Fruit fly (Drosophila melanogaster): Measurements from ENCODE around the gene CG43391.

DNA sequence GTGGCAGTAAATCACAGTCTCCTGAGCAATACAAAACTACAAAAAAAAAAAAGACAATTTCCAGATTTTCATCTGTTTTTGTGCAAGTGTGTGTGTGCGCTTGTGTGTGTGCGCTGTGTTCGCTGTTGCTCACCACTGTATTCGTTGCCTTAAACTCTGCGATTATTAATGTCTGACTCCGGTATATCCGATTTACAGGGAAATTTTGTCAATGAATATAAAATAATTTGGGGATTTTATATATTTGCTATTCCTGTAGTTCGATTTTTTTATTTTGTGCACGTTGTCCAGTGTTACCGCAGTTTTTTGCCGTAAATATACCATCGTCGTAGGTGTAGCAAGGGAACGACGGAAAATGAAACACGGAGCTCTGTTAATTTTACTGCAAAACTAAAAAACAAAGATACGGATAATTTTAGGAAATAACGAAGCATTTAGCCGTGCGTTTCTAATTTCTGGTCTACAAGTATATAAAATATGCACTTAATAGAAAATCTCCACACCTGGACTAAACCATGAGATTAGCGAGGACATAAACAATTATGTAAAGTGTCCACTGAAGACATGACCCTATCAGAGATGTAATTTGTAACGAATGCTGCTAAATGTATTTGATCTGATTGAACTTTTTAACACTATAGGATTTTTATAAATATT lies 28.5 kb upstream of the CG43391 start, which contains the start of gene Duba:
- no peak for TF ChIP-seq toe (GFP tag; optimal IDR thresholded peaks at IDR 0.05)
- no peak for TF ChIP-seq kay (GFP tag; ENCODE audit: borderline replicate concordance)
- no peak for TF ChIP-seq CG12768 (GFP tag; optimal IDR thresholded peaks at IDR 0.05)
- TF ChIP-seq cnc (optimal IDR thresholded peaks at IDR 0.05), result no peak
- no peak for TF ChIP-seq Hr96 (GFP tag; optimal IDR thresholded peaks at IDR 0.05)
- no peak for TF ChIP-seq ovo (GFP tag; optimal IDR thresholded peaks at IDR 0.05)
- TF ChIP-seq Clk (GFP tag; optimal IDR thresholded peaks at IDR 0.05), result no peak
- TF ChIP-seq CG7101 (tag; optimal IDR thresholded peaks at IDR 0.05), result no peak
- no peak for TF ChIP-seq CG14711 (tag; optimal IDR thresholded peaks at IDR 0.05)
- no peak for TF ChIP-seq bab1 (GFP tag; optimal IDR thresholded peaks at IDR 0.05)
- TF ChIP-seq tj (GFP tag; optimal IDR thresholded peaks at IDR 0.05), result no peak
- no peak for TF ChIP-seq CG1620 (GFP tag; optimal IDR thresholded peaks at IDR 0.05)
- no peak for TF ChIP-seq CG33017 (tag; optimal IDR thresholded peaks at IDR 0.05)
- TF ChIP-seq cic (GFP tag; optimal IDR thresholded peaks at IDR 0.05), result no peak

Data from whole organism, adult.